Worm (Caenorhabditis elegans) whole organism, young adult: ENCODE data around the gene kat-1.

Experiments
- B0019.2 ChIP-seq: fragments of 200-800 bp; sonication (Bioruptor generic); conservative IDR thresholded peaks from 2 replicates; pipeline ENCODE4 v1.3.6; 2022; ENCODE audit warnings: missing genetic modification reagents, missing genetic modification characterization, missing compliant biosample characterization
- B0035.1 ChIP-seq: sonication (generic microtip); optimal IDR thresholded peaks from 2 replicates; lab custom pipeline; 2016; ENCODE audit warnings: missing genetic modification characterization, mild to moderate bottlenecking, missing compliant biosample characterization, missing genotype, missing genetic modification reagents
- B0336.3 ChIP-seq: fragments of 200-800 bp; sonication (Bioruptor generic); IDR thresholded peaks from 2 replicates; pipeline ENCODE4 v1.3.6; 2022; ENCODE audit warnings: missing genetic modification characterization, missing compliant biosample characterization
- C17E4.6 ChIP-seq: fragments of 200-800 bp; sonication (Bioruptor generic); IDR thresholded peaks from 2 replicates; pipeline ENCODE4 v1.3.6; 2022; ENCODE audit warnings: missing genetic modification reagents, missing genetic modification characterization, missing compliant biosample characterization
- F37B4.10 ChIP-seq: fragments of 200-800 bp; sonication (Bioruptor generic); IDR thresholded peaks from 2 replicates; pipeline ENCODE4 v1.3.6; 2022; ENCODE audit warnings: missing genetic modification characterization, missing compliant biosample characterization
- F39B2.1 ChIP-seq: fragments of 200-800 bp; sonication (Bioruptor generic); IDR thresholded peaks from 2 replicates; pipeline ENCODE4 v1.3.6; 2022; ENCODE audit warnings: missing genetic modification reagents, missing genetic modification characterization, missing compliant biosample characterization
- F52B5.7 ChIP-seq: sonication (generic microtip); optimal IDR thresholded peaks from 2 replicates; lab custom pipeline; 2016; ENCODE audit warnings: mild to moderate bottlenecking, missing genetic modification characterization, missing compliant biosample characterization
- T07F8.4 ChIP-seq: sonication (generic microtip); optimal IDR thresholded peaks from 2 replicates; lab custom pipeline; 2016; ENCODE audit warnings: mild to moderate bottlenecking, missing genetic modification characterization, moderate library complexity, missing compliant biosample characterization
- Y53G8AR.9 ChIP-seq: fragments of 200-800 bp; sonication (Bioruptor generic); conservative IDR thresholded peaks from 2 replicates; pipeline ENCODE4 v1.3.6; 2022; ENCODE audit warnings: missing genetic modification reagents, missing genetic modification characterization, missing compliant biosample characterization
- Y95B8A.8 ChIP-seq: fragments of 200-800 bp; sonication (Bioruptor generic); IDR thresholded peaks from 2 replicates; pipeline ENCODE4 v1.3.6; 2022; ENCODE audit warnings: missing genetic modification reagents, missing genetic modification characterization, missing compliant biosample characterization
- ZK185.1 ChIP-seq: sonication (generic microtip); optimal IDR thresholded peaks from 2 replicates; lab custom pipeline; 2016; ENCODE audit warnings: mild to moderate bottlenecking, missing genetic modification characterization, missing compliant biosample characterization; ENCODE audit not compliant: poor library complexity, severe bottlenecking
- atf-7 ChIP-seq: sonication (generic microtip); optimal IDR thresholded peaks from 2 replicates; lab custom pipeline; 2017; ENCODE audit warnings: mild to moderate bottlenecking, missing genetic modification characterization, missing compliant biosample characterization
- athp-1 ChIP-seq: sonication (generic microtip); optimal IDR thresholded peaks from 2 replicates; lab custom pipeline; 2017; ENCODE audit warnings: mild to moderate bottlenecking, missing genetic modification characterization, missing compliant biosample characterization
- attf-3 ChIP-seq: fragments of 200-800 bp; sonication (Bioruptor generic); conservative IDR thresholded peaks from 2 replicates; pipeline ENCODE4 v1.3.6; 2022; ENCODE audit warnings: missing genetic modification reagents, missing genetic modification characterization, missing compliant biosample characterization
- attf-5 ChIP-seq: fragments of 200-800 bp; sonication (Bioruptor generic); optimal IDR thresholded peaks from 2 replicates; lab custom pipeline; 2018; ENCODE audit warnings: mild to moderate bottlenecking, missing genetic modification characterization, missing compliant biosample characterization
- bed-1 ChIP-seq: fragments of 200-800 bp; sonication (Bioruptor generic); IDR thresholded peaks from 2 replicates; pipeline ENCODE4 v1.3.6; 2022; ENCODE audit warnings: missing genetic modification reagents, missing genetic modification characterization, missing compliant biosample characterization
- cebp-1 ChIP-seq, 2 experiments: fragments of 200-800 bp in 1 of 2; sonication (Bioruptor generic) in 1 of 2; sonication (generic microtip) in 1 of 2; IDR thresholded peaks in 1 of 2; optimal IDR thresholded peaks in 1 of 2; 2 replicates each; pipeline versions ENCODE4 v1.3.6 to Lab custom; 2017 to 2022; ENCODE audit warnings: missing compliant biosample characterization in 2 of 2, missing genetic modification characterization in 2 of 2, mild to moderate bottlenecking in 1 of 2, missing genetic modification reagents in 1 of 2, moderate library complexity in 1 of 2
- ceh-91 ChIP-seq: fragments of 200-800 bp; sonication (Bioruptor generic); IDR thresholded peaks from 2 replicates; pipeline ENCODE4 v1.3.6; 2022; ENCODE audit warnings: missing genetic modification reagents, missing genetic modification characterization, missing compliant biosample characterization
- chd-7 ChIP-seq: sonication (generic microtip); optimal IDR thresholded peaks from 2 replicates; lab custom pipeline; 2016; ENCODE audit warnings: mild to moderate bottlenecking, missing genetic modification characterization, moderate library complexity, missing compliant biosample characterization
- dpff-1 ChIP-seq: sonication (generic microtip); optimal IDR thresholded peaks from 2 replicates; lab custom pipeline; 2017; ENCODE audit warnings: mild to moderate bottlenecking, missing genetic modification characterization, missing compliant biosample characterization
- dpl-1 ChIP-seq: fragments of 150-350 bp; optimal IDR thresholded peaks from 2 replicates; lab custom pipeline; 2014; ENCODE audit warnings: missing biosample characterization, missing genetic modification reagents, missing genetic modification characterization
- egrh-3 ChIP-seq: fragments of 200-800 bp; sonication (Bioruptor generic); IDR thresholded peaks from 2 replicates; pipeline ENCODE4 v1.3.6; 2022; ENCODE audit warnings: missing genetic modification reagents, missing genetic modification characterization, missing compliant biosample characterization
- ekl-4 ChIP-seq: fragments of 200-800 bp; sonication (Bioruptor generic); IDR thresholded peaks from 2 replicates; pipeline ENCODE4 v1.3.6; 2022; ENCODE audit warnings: missing genetic modification reagents, missing genetic modification characterization, missing compliant biosample characterization
- hmg-1.2 ChIP-seq: fragments of 200-800 bp; sonication (Bioruptor generic); IDR thresholded peaks from 2 replicates; pipeline ENCODE4 v1.3.6; 2022; ENCODE audit warnings: missing genetic modification reagents, missing genetic modification characterization, missing compliant biosample characterization
- hmg-20 ChIP-seq: fragments of 200-800 bp; sonication (Bioruptor generic); IDR thresholded peaks from 2 replicates; pipeline ENCODE4 v1.3.6; 2022; ENCODE audit warnings: missing genetic modification reagents, missing genetic modification characterization, missing compliant biosample characterization
- hsf-1 ChIP-seq: fragments of 200-800 bp; sonication (Bioruptor generic); IDR thresholded peaks from 2 replicates; pipeline ENCODE4 v1.3.6; 2022; ENCODE audit warnings: missing genetic modification reagents, missing genetic modification characterization, missing compliant biosample characterization
- let-526 ChIP-seq: fragments of 200-800 bp; sonication (Bioruptor generic); IDR thresholded peaks from 2 replicates; pipeline ENCODE4 v1.3.6; 2022; ENCODE audit warnings: missing genetic modification reagents, missing genetic modification characterization, missing compliant biosample characterization
- lin-35 ChIP-seq, 3 experiments: fragments of 150-350 bp in 2 of 3; sonication (generic microtip) in 1 of 3; optimal IDR thresholded peaks; 2 replicates each; lab custom pipeline; 2014 to 2018; ENCODE audit warnings: missing biosample characterization in 3 of 3, missing genetic modification characterization in 3 of 3, missing genetic modification reagents in 3 of 3
- lin-54 ChIP-seq: fragments of 200-800 bp; sonication (Bioruptor generic); optimal IDR thresholded peaks from 2 replicates; lab custom pipeline; 2018; ENCODE audit warnings: mild to moderate bottlenecking, missing genetic modification characterization, missing compliant biosample characterization
- lsl-1 ChIP-seq: fragments of 200-800 bp; sonication (Bioruptor generic); optimal IDR thresholded peaks from 2 replicates; lab custom pipeline; 2018; ENCODE audit warnings: mild to moderate bottlenecking, missing genetic modification characterization, moderate library complexity, missing compliant biosample characterization
- madf-6 ChIP-seq: fragments of 200-800 bp; sonication (Bioruptor generic); IDR thresholded peaks from 2 replicates; pipeline ENCODE4 v1.3.6; 2022; ENCODE audit warnings: missing genetic modification reagents, missing genetic modification characterization, missing compliant biosample characterization
- mxl-1 ChIP-seq: sonication (generic microtip); optimal IDR thresholded peaks from 2 replicates; lab custom pipeline; 2016; ENCODE audit warnings: missing genetic modification characterization, missing compliant biosample characterization
- nhr-80 ChIP-seq: sonication (generic microtip); optimal IDR thresholded peaks from 2 replicates; lab custom pipeline; 2016; ENCODE audit warnings: missing genetic modification characterization, missing compliant biosample characterization
- pbrm-1 ChIP-seq: fragments of 200-800 bp; sonication (Bioruptor generic); IDR thresholded peaks from 2 replicates; pipeline ENCODE4 v1.3.6; 2022; ENCODE audit warnings: missing genetic modification reagents, missing genetic modification characterization, missing compliant biosample characterization
- pha-4 ChIP-seq: fragments of 150-350 bp; sonication (generic microtip); optimal IDR thresholded peaks from 2 replicates; lab custom pipeline; 2014; ENCODE audit warnings: missing biosample characterization, missing genetic modification reagents, missing genetic modification characterization
- rec-8 ChIP-seq, 2 experiments: sonication (generic microtip); optimal IDR thresholded peaks; 2 replicates each; lab custom pipeline; 2016; ENCODE audit warnings: mild to moderate bottlenecking in 2 of 2, missing genetic modification characterization in 2 of 2, missing genetic modification reagents in 2 of 2, missing genotype in 2 of 2, missing biosample characterization in 1 of 2, missing compliant biosample characterization in 1 of 2, moderate library complexity in 1 of 2
- rpc-1 ChIP-seq, 2 experiments: fragments of 150-350 bp in 1 of 2; sonication (generic microtip) in 1 of 2; optimal IDR thresholded peaks; 2 replicates each; lab custom pipeline; 2014 to 2018; ENCODE audit warnings: missing biosample characterization in 1 of 2, missing genetic modification characterization in 1 of 2, missing genetic modification reagents in 1 of 2, missing genotype in 1 of 2
- snpc-1.3 ChIP-seq: sonication (generic microtip); optimal IDR thresholded peaks from 2 replicates; lab custom pipeline; 2017; ENCODE audit warnings: missing genetic modification characterization, mild to moderate bottlenecking, missing compliant biosample characterization, antibody characterized with exemption, moderate library complexity, missing genotype, missing genetic modification reagents; ENCODE audit not compliant: insufficient read depth
- snpc-3.4 ChIP-seq: sonication (generic microtip); optimal IDR thresholded peaks from 2 replicates; lab custom pipeline; 2017; ENCODE audit warnings: missing genetic modification characterization, mild to moderate bottlenecking, missing compliant biosample characterization, antibody characterized with exemption, moderate library complexity, missing genotype, missing genetic modification reagents
- sptf-2 ChIP-seq: fragments of 200-800 bp; sonication (Bioruptor generic); optimal IDR thresholded peaks from 2 replicates; lab custom pipeline; 2018; ENCODE audit warnings: mild to moderate bottlenecking, missing genetic modification characterization, missing compliant biosample characterization
- tbx-9 ChIP-seq: sonication (generic microtip); optimal IDR thresholded peaks from 2 replicates; lab custom pipeline; 2016; ENCODE audit warnings: borderline replicate concordance, missing genetic modification characterization, inconsistent platforms, missing compliant biosample characterization
- unc-130 ChIP-seq: sonication (generic microtip); optimal IDR thresholded peaks from 2 replicates; lab custom pipeline; 2016; ENCODE audit warnings: missing genetic modification reagents, missing genetic modification characterization, missing compliant biosample characterization
- zfh-2 ChIP-seq: fragments of 200-800 bp; sonication (Bioruptor generic); conservative IDR thresholded peaks from 2 replicates; pipeline ENCODE4 v1.3.6; 2022; ENCODE audit warnings: missing genetic modification reagents, missing genetic modification characterization, missing compliant biosample characterization
- ztf-28 ChIP-seq: fragments of 200-800 bp; sonication (Bioruptor generic); IDR thresholded peaks from 2 replicates; pipeline ENCODE4 v1.3.6; 2022; ENCODE audit warnings: missing genetic modification reagents, missing genetic modification characterization, missing compliant biosample characterization

Gene kat-1

DNA sequence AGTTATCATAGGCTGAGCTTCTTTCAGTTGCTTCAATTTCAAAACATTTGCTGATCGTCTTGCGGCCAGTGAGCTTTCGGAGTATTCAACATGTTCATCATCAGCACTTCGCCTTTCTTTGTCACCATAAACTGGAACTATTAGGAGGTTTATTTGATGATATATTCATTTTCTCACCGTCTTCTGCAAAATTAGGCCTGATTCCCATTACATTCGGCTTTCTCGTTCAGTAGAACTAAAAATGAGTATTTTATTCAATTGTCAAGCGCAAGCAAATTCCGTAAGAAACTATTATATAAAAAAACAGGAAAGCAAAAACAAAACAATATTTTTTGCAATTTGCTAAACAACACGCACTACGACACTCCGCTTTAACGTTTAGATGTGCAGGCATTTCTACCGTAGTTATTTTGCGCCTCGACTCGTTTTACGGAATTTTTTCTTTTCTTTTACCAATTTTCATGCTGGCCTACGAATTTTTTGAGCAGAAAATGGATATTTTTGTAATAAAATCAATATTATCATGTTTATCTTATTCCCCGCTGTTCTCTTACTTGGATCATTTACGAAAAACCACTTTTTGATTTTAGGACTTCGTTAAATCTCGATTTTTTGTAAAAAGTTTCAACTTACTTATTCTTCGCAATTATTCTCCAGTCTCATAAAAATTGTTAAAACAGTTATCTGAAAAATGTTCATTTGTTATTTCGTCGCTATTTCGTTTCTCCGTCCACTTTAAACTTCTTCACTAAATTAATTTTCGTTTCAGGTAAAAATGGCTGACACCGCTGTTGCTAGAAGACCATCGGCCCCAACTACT lies 31.4 kb downstream of the kat-1 start, which contains the start of the genes farl-11 and rpl-33 (continued):
- peak; percentile 31 for TF ChIP-seq lin-54 (GFP tag; lab: Kevin White, UChicago)
- TF ChIP-seq B0336.3 (GFP tag; lab: Robert Waterston, UW) = no peak
- no peak for TF ChIP-seq ceh-91 (GFP tag; lab: Robert Waterston, UW)
- TF ChIP-seq Y53G8AR.9 = no peak
- no peak for TF ChIP-seq Y95B8A.8 (GFP tag; lab: Robert Waterston, UW)
- TF ChIP-seq lin-35 (GFP tag; optimal IDR thresholded peaks at IDR 0.05; lab: Kevin White, UChicago) = peak in 1 of 3 experiments; percentile 51
- TF ChIP-seq snpc-1.3 (tag; lab: Kevin White, UChicago) = peak; percentile 59
- no peak for TF ChIP-seq cebp-1 (GFP tag; IDR thresholded peaks at IDR 0.05; lab: Robert Waterston, UW)
- TF ChIP-seq cebp-1 (tag; optimal IDR thresholded peaks at IDR 0.05; lab: Kevin White, UChicago) = peak; percentile 43
- peak; percentile 48 for TF ChIP-seq nhr-80 (tag; lab: Kevin White, UChicago)
- TF ChIP-seq madf-6 (GFP tag; lab: Robert Waterston, UW) = 0 out of 2 replicates have a peak, but pooled peaks have one; percentile 12
- TF ChIP-seq pha-4 (tag; lab: Kevin White, UChicago) = peak; percentile 76
- peak; percentile 99 for TF ChIP-seq attf-3
- peak; percentile 37 for TF ChIP-seq ZK185.1

DNA sequence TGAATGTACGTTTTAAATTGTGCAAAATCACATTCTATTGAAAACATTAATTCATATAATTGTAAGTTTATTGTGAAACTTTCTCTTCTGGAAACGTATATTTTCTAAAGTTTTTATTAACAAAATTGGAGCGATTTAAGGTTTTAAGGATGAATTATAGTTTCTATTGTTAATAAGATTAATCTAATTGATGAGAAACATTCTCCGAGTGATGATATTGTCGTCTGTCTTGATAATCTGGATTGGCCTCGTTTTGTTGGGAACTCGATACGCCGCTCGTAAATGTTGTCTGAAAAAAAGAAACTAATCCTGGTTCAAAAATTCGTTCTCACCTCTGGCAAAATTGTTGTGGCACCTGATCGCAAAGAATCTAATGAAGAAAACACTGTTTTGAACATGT lies 32.7 kb downstream of the kat-1 start:
- TF ChIP-seq atf-7 (tag; lab: Kevin White, UChicago) (no peak), F37B4.10 (GFP tag; lab: Robert Waterston, UW) (no peak), F39B2.1 (GFP tag; lab: Robert Waterston, UW) (peak; percentile 51; the same call in 1 of the 2 replicates), snpc-3.4 (peak; percentile 3), T07F8.4 (no peak), unc-130 (GFP tag; lab: Kevin White, UChicago) (no peak), lin-35 (GFP tag; optimal IDR thresholded peaks at IDR 0.05; lab: Kevin White, UChicago) (no peak), zfh-2 (no peak), hsf-1 (GFP tag; lab: Robert Waterston, UW) (no peak), tbx-9 (tag; lab: Kevin White, UChicago) (no peak), mxl-1 (no peak), bed-1 (GFP tag; lab: Robert Waterston, UW) (no peak), dpff-1 (tag; lab: Kevin White, UChicago) (no peak), pha-4 (tag; lab: Kevin White, UChicago) (no peak), hmg-1.2 (no peak), pbrm-1 (GFP tag; lab: Robert Waterston, UW) (no peak), dpl-1 (GFP tag; lab: Kevin White, UChicago) (no peak), ekl-4 (GFP tag; lab: Robert Waterston, UW) (peak; percentile 62; the same call in 1 of the 2 replicates), rpc-1 (optimal IDR thresholded peaks at IDR 0.05; lab: Kevin White, UChicago) (no peak), rpc-1 (tag; optimal IDR thresholded peaks at IDR 0.05; lab: Kevin White, UChicago) (no peak), hmg-20 (no peak), egrh-3 (no peak), sptf-2 (GFP tag; lab: Kevin White, UChicago) (no peak), F52B5.7 (tag; lab: Kevin White, UChicago) (no peak), C17E4.6 (GFP tag; lab: Robert Waterston, UW) (no peak), rec-8 (tag; optimal IDR thresholded peaks at IDR 0.05; lab: Kevin White, UChicago) (no peak), attf-5 (no peak), athp-1 (no peak), chd-7 (tag; lab: Kevin White, UChicago) (no peak), let-526 (GFP tag; lab: Robert Waterston, UW) (no peak), B0019.2 (GFP tag; lab: Robert Waterston, UW) (no peak), lsl-1 (GFP tag; lab: Kevin White, UChicago) (no peak), ztf-28 (GFP tag; lab: Robert Waterston, UW) (no peak), B0035.1 (no peak)
